Worm (Caenorhabditis elegans) whole organism, L4/young adult: ENCODE measurements around the gene pat-12.

Experiments used
- W03F9.2 ChIP-seq: fragments of 150-350 bp; optimal IDR thresholded peaks from 2 replicates; lab custom pipeline; 2014; ENCODE audit warnings: missing biosample characterization, missing genetic modification characterization
- dao-5 ChIP-seq: sonication (generic microtip); optimal IDR thresholded peaks from 2 replicates; lab custom pipeline; 2016; ENCODE audit warnings: missing genotype, missing genetic modification characterization, moderate library complexity, missing compliant biosample characterization
- him-1 ChIP-seq: sonication (generic microtip); optimal IDR thresholded peaks from 2 replicates; lab custom pipeline; 2016; ENCODE audit warnings: missing genotype, missing genetic modification reagents, missing genetic modification characterization, missing compliant biosample characterization

pat-12 gene

DNA sequence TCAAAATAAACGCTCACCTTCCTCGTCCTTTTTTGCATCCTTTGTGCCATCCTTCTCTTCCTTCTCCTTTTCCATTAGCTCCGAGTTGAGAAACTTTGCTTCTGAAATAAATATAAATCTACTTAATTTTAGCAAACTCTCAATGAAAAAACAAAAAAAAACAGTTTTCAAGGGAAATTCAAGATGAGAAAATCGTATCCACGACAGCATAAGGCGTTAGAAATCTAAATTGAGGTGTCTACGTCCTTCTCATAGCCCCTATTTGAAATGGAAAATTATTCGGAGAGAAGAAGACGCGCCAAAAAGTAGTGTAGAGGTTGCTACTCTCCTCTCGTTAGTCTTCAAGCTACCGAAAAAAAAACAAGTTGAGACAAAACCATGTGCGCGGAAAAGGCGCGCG lies at the start of gene pat-12:
pat-12 (minus strand) TSS at position 101 of the 400 bp plus-strand sequence.
- TF ChIP-seq W03F9.2 (tag; lab: Kevin White, UChicago) (no peak), him-1 (tag; lab: Kevin White, UChicago) (no peak), dao-5 (no peak)

DNA sequence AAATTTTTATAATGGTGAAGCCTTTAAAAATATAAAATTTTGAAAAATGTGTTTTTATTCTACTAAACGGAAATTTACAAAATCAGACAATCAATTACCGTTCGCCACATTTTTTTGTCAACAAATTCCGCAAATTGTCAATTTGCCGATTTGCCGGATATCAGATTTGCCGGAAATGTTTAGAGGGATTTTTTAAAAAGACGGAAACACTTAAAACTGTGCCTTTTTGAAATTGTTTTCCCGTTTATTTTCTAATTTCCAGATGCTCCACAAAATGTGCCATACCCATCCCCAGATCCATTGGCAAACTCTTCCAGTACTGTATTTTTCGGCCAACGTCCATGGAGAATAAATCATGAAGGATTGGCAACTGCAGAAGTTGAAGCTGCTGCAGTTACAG lies 45.3 kb upstream of the pat-12 start:
- TF ChIP-seq W03F9.2 (tag; lab: Kevin White, UChicago) (no peak), him-1 (tag; lab: Kevin White, UChicago) (no peak), dao-5 (no peak)

DNA sequence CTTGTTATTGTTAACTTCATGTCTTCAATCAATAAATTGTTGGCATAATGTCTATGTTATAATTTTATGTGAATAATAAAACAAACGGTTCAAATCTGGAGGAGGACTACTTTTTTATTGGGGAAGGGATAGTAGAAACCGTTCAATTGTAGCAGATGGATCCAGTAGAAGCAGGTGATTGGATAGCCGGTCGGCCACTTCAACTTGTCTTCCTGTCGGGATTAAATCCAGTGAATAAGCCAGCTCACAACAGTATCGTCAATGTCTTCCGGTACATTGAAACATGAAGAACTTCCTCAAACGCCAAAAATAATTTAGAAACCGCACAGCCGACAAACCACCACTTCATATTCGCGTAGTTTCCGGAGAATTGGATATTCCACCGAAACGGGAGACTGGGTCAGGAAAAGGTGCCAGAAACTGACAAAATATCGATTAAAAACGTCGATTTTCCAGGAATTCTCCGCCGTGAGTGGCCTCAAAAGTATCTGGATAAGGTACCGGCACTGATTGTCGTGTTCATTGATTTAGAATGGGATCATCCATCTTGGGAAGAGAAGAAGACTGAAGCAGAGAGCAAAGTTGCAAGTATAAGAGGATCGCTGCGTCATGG lies 42.9 kb upstream of the pat-12 start, which contains the start of gene trpp-11:
trpp-11 (plus strand) TSS at position 153 of the 613 bp plus-strand sequence.
- TF ChIP-seq dao-5 (no peak), W03F9.2 (tag; lab: Kevin White, UChicago) (no peak), him-1 (tag; lab: Kevin White, UChicago) (no peak)

DNA sequence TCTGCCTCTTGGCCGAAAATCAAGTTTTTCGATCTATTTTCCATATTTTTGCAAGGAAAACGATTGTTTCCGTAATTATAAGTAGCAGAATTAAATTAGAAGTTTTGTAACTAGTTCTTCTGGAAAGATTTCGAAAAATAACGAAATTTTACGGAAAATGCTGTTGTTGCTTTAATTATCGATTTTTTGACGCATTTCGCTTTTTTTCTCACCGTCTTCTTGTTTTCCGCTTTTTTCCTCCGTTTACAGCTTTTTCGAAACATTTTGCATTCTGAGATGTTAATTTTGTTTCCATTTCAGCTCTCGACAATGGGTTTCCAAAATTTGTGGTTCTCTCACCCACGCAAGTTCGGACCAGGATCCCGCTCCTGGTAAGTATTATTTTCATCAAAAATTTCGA lies 41.8 kb upstream of the pat-12 start, which contains the start of gene rps-29:
rps-29 (plus strand) TSS at position 301 of the 400 bp plus-strand sequence.
- TF ChIP-seq dao-5 (no peak), him-1 (tag; lab: Kevin White, UChicago) (no peak), W03F9.2 (tag; lab: Kevin White, UChicago) (no peak)

DNA sequence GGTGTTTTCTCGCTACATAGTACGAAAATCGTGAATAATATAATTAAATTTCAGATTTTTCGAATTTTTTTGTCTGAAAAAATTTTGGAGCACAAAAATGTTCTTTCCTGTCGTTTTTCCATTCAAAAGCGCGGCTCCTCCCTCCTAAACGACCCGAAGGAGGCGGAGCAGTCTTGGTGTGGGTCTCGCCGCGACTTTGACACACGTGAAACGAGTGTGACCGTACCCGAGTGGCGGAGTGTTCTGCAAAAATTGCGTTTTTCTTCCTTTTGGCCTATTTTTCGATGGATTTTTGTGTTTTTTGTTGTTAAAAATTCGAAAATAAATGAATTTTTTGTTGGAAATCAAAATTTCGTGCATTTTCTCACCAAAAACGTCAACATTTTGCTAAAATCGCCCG lies 41.4 kb upstream of the pat-12 start, which contains the start of gene snt-2:
snt-2 (minus strand) TSS at position 139 of the 400 bp plus-strand sequence.
- TF ChIP-seq W03F9.2 (tag; lab: Kevin White, UChicago) (peak; percentile 42), him-1 (tag; lab: Kevin White, UChicago) (peak; percentile 35), dao-5 (no peak)

DNA sequence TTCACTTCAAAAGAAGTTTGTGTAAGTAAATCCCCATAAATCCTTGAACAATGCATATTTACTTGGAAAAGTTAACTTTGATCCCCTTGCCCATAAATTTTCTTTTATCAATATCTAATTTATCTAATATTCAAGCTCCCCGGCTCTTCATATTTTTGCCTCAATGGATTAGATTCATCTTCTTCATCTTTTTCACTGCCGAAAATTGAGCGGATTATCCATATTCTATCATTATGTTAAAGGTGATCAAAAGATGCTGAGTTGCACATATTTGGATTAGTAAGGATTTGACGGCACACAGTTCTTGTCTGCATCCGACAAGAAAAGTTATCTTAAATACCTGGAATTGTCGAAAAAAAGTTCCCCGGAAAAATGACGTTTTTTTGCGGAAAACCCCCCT lies 38.4 kb upstream of the pat-12 start:
- TF ChIP-seq him-1 (tag; lab: Kevin White, UChicago) (no peak), W03F9.2 (tag; lab: Kevin White, UChicago) (no peak), dao-5 (no peak)

DNA sequence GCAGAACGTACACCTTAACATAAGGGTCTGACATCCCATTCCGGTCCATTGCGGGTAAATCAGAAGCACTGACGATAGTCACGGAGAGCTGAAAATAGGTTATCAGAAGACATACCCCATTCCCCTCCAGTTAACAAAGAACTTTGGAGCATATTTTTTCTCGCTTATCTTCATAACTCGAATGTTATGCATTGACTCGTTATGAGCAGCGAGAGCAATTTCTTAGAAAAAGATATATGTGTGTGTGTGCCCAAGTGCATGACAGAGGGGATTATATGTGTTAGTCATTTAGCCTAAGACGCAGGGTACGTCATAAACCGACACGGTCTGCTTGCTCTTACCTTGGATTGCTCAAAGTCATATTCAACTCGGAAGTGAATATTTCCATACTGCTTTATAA lies 37.4 kb upstream of the pat-12 start:
- no peak for TF ChIP-seq him-1 (tag; lab: Kevin White, UChicago)
- TF ChIP-seq dao-5: no peak
- no peak for TF ChIP-seq W03F9.2 (tag; lab: Kevin White, UChicago)

DNA sequence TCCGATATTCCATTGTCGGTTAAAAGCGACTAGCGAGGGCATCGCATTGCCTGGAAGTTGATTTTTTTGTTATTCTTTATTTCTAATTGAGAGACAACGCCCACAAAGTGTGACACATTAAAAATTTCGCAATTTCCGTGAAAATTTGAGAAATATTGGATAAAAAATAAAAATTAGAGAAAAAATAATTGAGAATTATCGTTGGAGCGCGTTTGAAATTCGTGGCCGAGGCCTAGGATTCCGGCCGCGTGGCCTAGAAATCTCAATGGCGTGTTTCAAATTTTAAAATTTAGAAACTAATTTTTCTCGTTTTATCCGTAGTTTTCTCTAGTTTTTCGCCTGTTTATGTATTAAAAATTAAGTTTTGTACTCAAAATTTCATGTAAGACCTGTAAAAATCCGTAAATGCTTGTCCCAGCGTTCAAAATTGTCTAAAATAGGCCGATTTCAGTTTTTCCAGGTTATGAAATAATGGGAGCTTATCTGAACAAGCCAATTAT lies 31.1 kb upstream of the pat-12 start, which contains the start of the genes dagl-2 and ppm-1.G:
dagl-2 (minus strand) TSS at position 52 of the 500 bp plus-strand sequence.
ppm-1.G (plus strand) TSS at position 450 of the 500 bp plus-strand sequence.
- TF ChIP-seq W03F9.2 (tag; lab: Kevin White, UChicago): peak; percentile 82
- TF ChIP-seq dao-5: no peak
- no peak for TF ChIP-seq him-1 (tag; lab: Kevin White, UChicago)

DNA sequence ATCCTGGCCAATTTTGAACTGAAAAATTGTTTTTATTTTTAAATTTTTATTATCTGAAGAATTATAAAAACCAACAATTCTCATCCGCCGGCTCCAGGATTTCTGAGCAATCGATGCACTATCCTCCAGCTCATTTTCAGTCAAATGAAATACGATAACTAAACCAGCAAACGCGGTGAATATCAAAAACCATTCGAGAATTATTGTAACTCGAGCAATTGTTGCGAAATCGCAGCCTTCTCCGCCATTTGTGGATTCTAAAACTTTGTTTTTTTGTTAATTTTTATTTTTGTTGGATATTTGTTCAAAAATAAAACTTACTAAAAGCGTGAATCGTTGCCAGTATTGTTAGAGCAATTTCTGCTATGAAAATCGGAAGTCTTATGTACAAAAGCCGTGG lies 30.3 kb upstream of the pat-12 start:
- TF ChIP-seq him-1 (tag; lab: Kevin White, UChicago) (no peak), W03F9.2 (tag; lab: Kevin White, UChicago) (no peak), dao-5 (no peak)

DNA sequence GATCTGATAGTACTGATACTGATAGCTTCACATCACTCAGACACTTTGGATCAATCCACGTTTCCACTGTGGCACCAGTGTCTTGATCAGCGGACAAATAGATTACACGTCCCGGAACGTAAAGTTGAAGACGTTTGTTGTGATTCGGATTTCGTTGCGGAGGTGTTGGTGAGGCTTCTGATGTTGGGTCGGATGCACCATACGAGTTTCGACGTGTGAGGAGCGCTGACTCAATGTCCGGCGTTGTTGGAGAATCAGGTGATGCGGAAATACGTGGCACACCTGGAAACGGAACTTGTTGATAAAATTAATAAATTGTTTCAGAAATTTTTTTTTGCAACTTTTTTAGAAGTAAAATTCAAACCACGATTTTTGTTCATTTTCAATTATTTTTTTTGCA lies 26.5 kb upstream of the pat-12 start, which contains the start of gene alh-11:
alh-11 (minus strand) TSS at position 101 of the 400 bp plus-strand sequence.
- TF ChIP-seq dao-5 (no peak), W03F9.2 (tag; lab: Kevin White, UChicago) (no peak), him-1 (tag; lab: Kevin White, UChicago) (no peak)

DNA sequence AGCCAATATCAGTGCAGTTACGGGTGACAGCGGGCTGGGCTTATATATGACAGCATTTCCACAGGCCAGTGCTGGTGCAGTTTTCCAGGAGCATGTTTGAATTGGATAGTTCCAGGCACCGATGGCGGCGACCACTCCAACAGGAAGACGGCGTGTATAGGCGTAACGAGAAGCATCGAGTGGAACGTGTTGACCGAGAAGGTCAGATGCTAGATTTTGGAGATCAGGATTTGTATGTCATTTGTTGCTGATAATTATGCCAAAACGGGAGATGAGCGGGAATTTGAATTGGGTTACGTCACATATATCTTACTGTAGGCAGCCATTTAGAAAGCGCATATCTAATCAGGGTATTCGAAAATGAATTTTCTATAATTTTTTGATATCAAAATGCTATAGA lies 23.2 kb upstream of the pat-12 start:
- TF ChIP-seq him-1 (tag; lab: Kevin White, UChicago) (no peak), W03F9.2 (tag; lab: Kevin White, UChicago) (no peak), dao-5 (no peak)

DNA sequence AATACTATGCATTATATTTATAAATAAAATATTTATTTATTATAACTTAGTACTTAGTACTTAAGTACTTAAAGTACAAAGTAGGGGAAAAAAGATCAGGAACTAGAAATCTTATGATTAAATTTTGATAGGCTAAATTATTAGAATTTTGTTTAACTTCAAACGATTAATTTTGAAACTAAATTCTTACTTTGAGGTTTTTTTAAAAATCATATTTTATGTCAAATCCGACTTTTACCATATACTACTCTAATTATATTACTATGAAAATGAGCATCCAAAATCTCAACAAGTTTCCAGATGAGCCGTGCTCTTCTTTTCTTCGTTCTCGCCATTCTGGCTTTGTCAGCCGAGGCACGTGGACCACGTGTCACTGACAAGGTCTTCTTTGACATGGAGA lies 20.9 kb upstream of the pat-12 start, which contains the start of gene cyn-6:
cyn-6 (plus strand) TSS at position 301 of the 400 bp plus-strand sequence.
- TF ChIP-seq dao-5 (no peak), W03F9.2 (tag; lab: Kevin White, UChicago) (no peak), him-1 (tag; lab: Kevin White, UChicago) (no peak)

DNA sequence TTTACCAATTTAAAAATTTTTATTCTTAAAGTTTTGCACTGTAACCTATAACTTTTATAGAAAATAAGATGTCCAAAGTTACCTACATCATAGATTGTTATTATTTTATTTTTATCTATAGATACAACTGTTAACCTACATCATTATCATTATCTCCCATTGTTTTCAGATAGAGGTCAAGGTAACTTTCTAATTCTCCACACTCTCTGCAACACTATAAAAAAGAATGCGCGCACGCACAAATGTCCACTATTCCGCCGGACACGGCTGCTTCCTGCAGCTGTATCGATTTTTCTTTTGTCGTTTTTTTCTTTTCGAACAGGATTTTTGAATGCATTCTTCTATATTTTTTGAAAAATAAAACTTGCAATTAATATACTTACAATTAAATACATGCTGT lies 20.4 kb upstream of the pat-12 start:
- TF ChIP-seq dao-5 (no peak), him-1 (tag; lab: Kevin White, UChicago) (no peak), W03F9.2 (tag; lab: Kevin White, UChicago) (no peak)

DNA sequence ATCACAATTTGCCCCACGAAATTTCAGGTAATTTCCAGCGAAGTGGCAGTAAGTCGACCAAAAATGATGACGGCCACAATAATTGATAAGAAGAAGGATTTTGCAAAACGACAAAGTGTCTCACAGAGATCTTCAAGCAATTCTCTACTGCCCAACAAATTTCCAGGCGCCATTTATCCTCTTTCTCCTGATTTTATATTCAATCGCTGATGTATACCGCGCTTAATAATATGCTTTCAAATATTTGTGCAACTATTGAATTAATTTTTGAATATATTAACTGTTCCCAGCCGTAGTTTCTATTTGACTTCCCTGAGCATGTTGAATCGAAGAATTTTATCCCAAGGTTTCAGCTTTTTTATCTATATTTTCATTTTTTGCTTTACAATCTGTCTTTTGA lies 18.7 kb upstream of the pat-12 start, which contains the start of gene tpst-2:
tpst-2 (plus strand) TSS at position 301 of the 400 bp plus-strand sequence.
- TF ChIP-seq him-1 (tag; lab: Kevin White, UChicago) (no peak), W03F9.2 (tag; lab: Kevin White, UChicago) (no peak), dao-5 (no peak)
